Fruit fly (Drosophila melanogaster) whole organism, prepupa: ENCODE measurements around the gene siz.

Experiments
- CG10631 ChIP-seq: fragments of 200-800 bp; sonication (Bioruptor generic); optimal IDR thresholded peaks from 2 replicates; lab custom pipeline; 2016; ENCODE audit warnings: missing biosample characterization, missing genetic modification characterization
- CG10669 ChIP-seq: fragments of 200-800 bp; sonication (Bioruptor generic); optimal IDR thresholded peaks from 3 replicates; lab custom pipeline; 2018; ENCODE audit warnings: missing biosample characterization, mild to moderate bottlenecking, missing genetic modification characterization, moderate library complexity
- CG11294 ChIP-seq: fragments of 200-800 bp; sonication (Bioruptor generic); IDR thresholded peaks from 2 replicates; pipeline ENCODE4 v1.3.6; 2022; ENCODE audit warnings: missing biosample characterization, missing genetic modification characterization
- CG11762 ChIP-seq: fragments of 200-800 bp; sonication (Bioruptor generic); optimal IDR thresholded peaks from 3 replicates; lab custom pipeline; 2016; ENCODE audit warnings: missing biosample characterization, missing genetic modification characterization; ENCODE audit not compliant: insufficient read depth
- CG1621 ChIP-seq: fragments of 200-800 bp; sonication (Bioruptor generic); optimal IDR thresholded peaks from 3 replicates; lab custom pipeline; 2018; ENCODE audit warnings: missing biosample characterization, mild to moderate bottlenecking, missing genetic modification characterization
- CG16779 ChIP-seq: fragments of 200-800 bp; sonication (Bioruptor generic); optimal IDR thresholded peaks from 3 replicates; lab custom pipeline; 2017; ENCODE audit warnings: missing biosample characterization, mild to moderate bottlenecking, missing genetic modification characterization
- CG3032 ChIP-seq: fragments of 200-800 bp; optimal IDR thresholded peaks from 2 replicates; lab custom pipeline; 2019; ENCODE audit warnings: missing biosample characterization, mild to moderate bottlenecking, missing genetic modification characterization, moderate library complexity
- CG3919 ChIP-seq: fragments of 200-800 bp; sonication (Bioruptor generic); optimal IDR thresholded peaks from 3 replicates; lab custom pipeline; 2016; ENCODE audit warnings: missing biosample characterization, missing genetic modification characterization
- CG6163 ChIP-seq: fragments of 200-800 bp; sonication (Bioruptor generic); IDR thresholded peaks from 3 replicates; pipeline ENCODE4 v1.3.6; 2022; ENCODE audit warnings: missing biosample characterization, missing genetic modification characterization
- CG6276 ChIP-seq: fragments of 200-800 bp; sonication (Bioruptor generic); optimal IDR thresholded peaks from 2 replicates; lab custom pipeline; 2017; ENCODE audit warnings: missing biosample characterization, mild to moderate bottlenecking, missing genetic modification characterization
- CG6808 ChIP-seq: fragments of 200-800 bp; sonication (Bioruptor generic); optimal IDR thresholded peaks from 3 replicates; lab custom pipeline; 2017; ENCODE audit warnings: missing biosample characterization, missing genetic modification characterization, mild to moderate bottlenecking, moderate library complexity, missing genetic modification reagents
- CG6854 ChIP-seq: fragments of 200-800 bp; sonication (Bioruptor generic); optimal IDR thresholded peaks from 2 replicates; lab custom pipeline; 2017; ENCODE audit warnings: missing biosample characterization, mild to moderate bottlenecking, missing genetic modification characterization
- CG8119 ChIP-seq: fragments of 200-800 bp; sonication (Bioruptor generic); IDR thresholded peaks from 3 replicates; pipeline ENCODE4 v1.3.6; 2022; ENCODE audit warnings: missing biosample characterization, missing genetic modification characterization
- CG8319 ChIP-seq: fragments of 200-800 bp; sonication (Bioruptor generic); optimal IDR thresholded peaks from 3 replicates; lab custom pipeline; 2016; ENCODE audit warnings: missing biosample characterization, missing genetic modification characterization
- CG8632 ChIP-seq: fragments of 200-800 bp; sonication (Bioruptor generic); optimal IDR thresholded peaks from 3 replicates; lab custom pipeline; 2016; ENCODE audit warnings: missing biosample characterization, missing genetic modification characterization
- CG9139 ChIP-seq: fragments of 200-800 bp; sonication (Bioruptor generic); optimal IDR thresholded peaks from 3 replicates; lab custom pipeline; 2017; ENCODE audit warnings: missing biosample characterization, mild to moderate bottlenecking, missing genetic modification characterization
- Eip75B ChIP-seq: fragments of 200-800 bp; sonication (Bioruptor generic); optimal IDR thresholded peaks from 3 replicates; lab custom pipeline; 2016; ENCODE audit warnings: missing biosample characterization, missing genetic modification characterization
- Eip78C ChIP-seq: fragments of 200-800 bp; sonication (Bioruptor generic); peaks from one replicate; lab custom pipeline; 2016; ENCODE audit warnings: missing biosample characterization, missing genetic modification characterization
- Eip93F ChIP-seq: fragments of 200-800 bp; sonication (Bioruptor generic); optimal IDR thresholded peaks from 2 replicates; lab custom pipeline; 2016; ENCODE audit warnings: missing biosample characterization, mild to moderate bottlenecking, missing genetic modification characterization
- Ets96B ChIP-seq: fragments of 200-800 bp; optimal IDR thresholded peaks from 2 replicates; lab custom pipeline; 2019; ENCODE audit warnings: missing biosample characterization, mild to moderate bottlenecking, missing genetic modification characterization, moderate library complexity
- Gug ChIP-seq: fragments of 200-800 bp; sonication (Bioruptor generic); IDR thresholded peaks from 2 replicates; pipeline ENCODE4 v1.3.6; 2022; ENCODE audit warnings: missing biosample characterization, missing genetic modification characterization
- Hr38 ChIP-seq: sonication (Bioruptor generic); optimal IDR thresholded peaks from 2 replicates; lab custom pipeline; 2016; ENCODE audit warnings: missing biosample characterization, missing genetic modification characterization
- Hr4 ChIP-seq: fragments of 200-800 bp; sonication (Bioruptor generic); optimal IDR thresholded peaks from 3 replicates; lab custom pipeline; 2016; ENCODE audit warnings: missing biosample characterization, missing genetic modification characterization
- Lpt ChIP-seq: fragments of 200-800 bp; sonication (Bioruptor generic); optimal IDR thresholded peaks from 3 replicates; lab custom pipeline; 2016; ENCODE audit warnings: missing biosample characterization, missing genetic modification characterization
- Met ChIP-seq: fragments of 200-800 bp; sonication (Bioruptor generic); optimal IDR thresholded peaks from 3 replicates; lab custom pipeline; 2016; ENCODE audit warnings: missing biosample characterization, missing genetic modification characterization
- OdsH ChIP-seq: fragments of 200-800 bp; sonication (Bioruptor generic); optimal IDR thresholded peaks from 3 replicates; lab custom pipeline; 2016; ENCODE audit warnings: missing biosample characterization, missing genetic modification characterization
- Smox ChIP-seq: fragments of 200-800 bp; sonication (Bioruptor generic); optimal IDR thresholded peaks from 3 replicates; lab custom pipeline; 2016; ENCODE audit warnings: missing biosample characterization, missing genetic modification characterization
- Sox102F ChIP-seq: fragments of 200-800 bp; sonication (Bioruptor generic); optimal IDR thresholded peaks from 2 replicates; lab custom pipeline; 2016; ENCODE audit warnings: missing biosample characterization, mild to moderate bottlenecking, missing genetic modification characterization
- Sox14 ChIP-seq: fragments of 200-800 bp; sonication (Bioruptor generic); optimal IDR thresholded peaks from 3 replicates; lab custom pipeline; 2016; ENCODE audit warnings: missing biosample characterization, missing genetic modification characterization
- achi ChIP-seq: fragments of 200-800 bp; sonication (Bioruptor generic); optimal IDR thresholded peaks from 3 replicates; lab custom pipeline; 2016; ENCODE audit warnings: missing biosample characterization, missing genetic modification characterization
- acj6 ChIP-seq: fragments of 200-800 bp; sonication (Bioruptor generic); optimal IDR thresholded peaks from 3 replicates; lab custom pipeline; 2016; ENCODE audit warnings: missing biosample characterization, missing genetic modification characterization
- cyc ChIP-seq: fragments of 200-800 bp; sonication (Bioruptor generic); optimal IDR thresholded peaks from 3 replicates; lab custom pipeline; 2016; ENCODE audit warnings: missing biosample characterization, missing genetic modification characterization
- dac ChIP-seq: fragments of 200-800 bp; sonication (Bioruptor generic); optimal IDR thresholded peaks from 2 replicates; lab custom pipeline; 2017; ENCODE audit warnings: missing biosample characterization, mild to moderate bottlenecking, missing genetic modification characterization
- dsx ChIP-seq: fragments of 200-800 bp; optimal IDR thresholded peaks from 3 replicates; lab custom pipeline; 2019; ENCODE audit warnings: missing biosample characterization, mild to moderate bottlenecking, missing genetic modification characterization, moderate library complexity; ENCODE audit not compliant: poor library complexity, severe bottlenecking
- eg ChIP-seq: fragments of 200-800 bp; sonication (Bioruptor generic); IDR thresholded peaks from 3 replicates; pipeline ENCODE4 v1.3.6; 2022; ENCODE audit warnings: missing biosample characterization, missing genetic modification characterization
- esn ChIP-seq: fragments of 200-800 bp; sonication (Bioruptor generic); optimal IDR thresholded peaks from 2 replicates; lab custom pipeline; 2016; ENCODE audit warnings: missing biosample characterization, mild to moderate bottlenecking, missing genetic modification characterization, moderate library complexity
- fd85E ChIP-seq: fragments of 200-800 bp; sonication (Bioruptor generic); optimal IDR thresholded peaks from 3 replicates; lab custom pipeline; 2016; ENCODE audit warnings: missing biosample characterization, missing genetic modification characterization
- fkh ChIP-seq: fragments of 200-800 bp; sonication (Bioruptor generic); optimal IDR thresholded peaks from 3 replicates; lab custom pipeline; 2017; ENCODE audit warnings: missing biosample characterization, mild to moderate bottlenecking, missing genetic modification characterization, moderate library complexity
- salr ChIP-seq, 2 experiments: fragments of 200-800 bp; sonication (Bioruptor generic); optimal IDR thresholded peaks; 3 replicates each; lab custom pipeline; 2016 to 2018; ENCODE audit warnings: missing biosample characterization in 2 of 2, missing genetic modification characterization in 2 of 2, mild to moderate bottlenecking in 1 of 2
- spab ChIP-seq: fragments of 200-800 bp; sonication (Bioruptor generic); optimal IDR thresholded peaks from 2 replicates; lab custom pipeline; 2017; ENCODE audit warnings: missing biosample characterization, mild to moderate bottlenecking, missing genetic modification characterization, missing genetic modification reagents
- ss ChIP-seq, 2 experiments: fragments of 200-800 bp; sonication (Bioruptor generic); optimal IDR thresholded peaks; 2 replicates in 1 of 2; 3 replicates in 1 of 2; lab custom pipeline; 2017 to 2018; ENCODE audit warnings: mild to moderate bottlenecking in 2 of 2, missing biosample characterization in 2 of 2, missing genetic modification characterization in 2 of 2, moderate library complexity in 1 of 2
- svp ChIP-seq: fragments of 200-800 bp; sonication (Bioruptor generic); peaks from one replicate; lab custom pipeline; 2016; ENCODE audit warnings: missing biosample characterization, missing genetic modification characterization
- topi ChIP-seq: fragments of 200-800 bp; sonication (Bioruptor generic); optimal IDR thresholded peaks from 3 replicates; lab custom pipeline; 2016; ENCODE audit warnings: missing biosample characterization, missing genetic modification characterization
- vri ChIP-seq: fragments of 200-800 bp; sonication (Bioruptor generic); optimal IDR thresholded peaks from 3 replicates; lab custom pipeline; 2016; ENCODE audit warnings: missing biosample characterization, mild to moderate bottlenecking, missing genetic modification characterization

siz gene

dm6 chr3L:21010846-21011607 lies 23.3 kb upstream of the siz start (continued):
- peak; percentile 37 for TF ChIP-seq Lpt (GFP tag; lab: Kevin White, UChicago)
- no peak for TF ChIP-seq fd85E (GFP tag; lab: Kevin White, UChicago)
- TF ChIP-seq CG6854 (GFP tag; lab: Kevin White, UChicago), result no peak
- peak; percentile 75 for TF ChIP-seq Hr4
- TF ChIP-seq CG6808 (GFP tag; lab: Kevin White, UChicago), result no peak
- TF ChIP-seq Ets96B (tag; lab: Kevin White, UChicago), result peak; percentile 25
- TF ChIP-seq CG6163 (GFP tag; lab: Robert Waterston, UW), result peak; percentile 50; the same call in 2 of the 3 replicates
- peak; percentile 68 for TF ChIP-seq Met (GFP tag; lab: Kevin White, UChicago)
- peak; percentile 69 for TF ChIP-seq achi (GFP tag; lab: Kevin White, UChicago)
- peak; percentile 45 for TF ChIP-seq Sox102F (GFP tag; lab: Kevin White, UChicago)
- TF ChIP-seq CG8319 (GFP tag; lab: Kevin White, UChicago), result no peak
- TF ChIP-seq Gug (GFP tag; lab: Robert Waterston, UW), result no peak
- no peak for TF ChIP-seq Hr38
- TF ChIP-seq svp (GFP tag; lab: Kevin White, UChicago), result peak; percentile 67
- TF ChIP-seq acj6 (GFP tag; lab: Kevin White, UChicago), result peak; percentile 44
- no peak for TF ChIP-seq Eip75B
- peak; percentile 6 for TF ChIP-seq vri (GFP tag; lab: Kevin White, UChicago)
- no peak for TF ChIP-seq CG3032 (tag; lab: Kevin White, UChicago)
- TF ChIP-seq CG10631 (GFP tag; lab: Kevin White, UChicago), result peak; percentile 32
- peak; percentile 86 for TF ChIP-seq Eip78C (GFP tag; lab: Kevin White, UChicago)
- TF ChIP-seq CG11762 (GFP tag; lab: Kevin White, UChicago), result peak; percentile 21
- TF ChIP-seq dsx (GFP tag; lab: Kevin White, UChicago), result peak; percentile 13

dm6 chr3L:21011689-21012088 lies 22.6 kb upstream of the siz start:
- TF ChIP-seq CG16779 (tag; lab: Kevin White, UChicago) (no peak), topi (GFP tag; lab: Kevin White, UChicago) (no peak), CG8119 (GFP tag; lab: Robert Waterston, UW) (no peak), vri (GFP tag; lab: Kevin White, UChicago) (peak; percentile 23), Sox14 (GFP tag; lab: Kevin White, UChicago) (peak; percentile 9), Smox (GFP tag; lab: Kevin White, UChicago) (no peak), OdsH (GFP tag; lab: Kevin White, UChicago) (no peak), svp (GFP tag; lab: Kevin White, UChicago) (peak; percentile 64)

- no peak for TF ChIP-seq Hr38
- no peak for TF ChIP-seq Gug (GFP tag; lab: Robert Waterston, UW)
- TF ChIP-seq CG9139 (GFP tag; lab: Kevin White, UChicago), result peak; percentile 64
- no peak for TF ChIP-seq cyc
- no peak for TF ChIP-seq CG11762 (GFP tag; lab: Kevin White, UChicago)
- peak; percentile 63 to 69 for TF ChIP-seq ss (GFP tag; optimal IDR thresholded peaks at IDR 0.05; lab: Kevin White, UChicago)
- TF ChIP-seq eg (GFP tag; lab: Robert Waterston, UW), result peak; percentile 35; the same call in 1 of the 3 replicates
- peak; percentile 20 for TF ChIP-seq CG6276 (GFP tag; lab: Kevin White, UChicago)
- TF ChIP-seq CG6854 (GFP tag; lab: Kevin White, UChicago), result peak; percentile 67
- TF ChIP-seq Eip93F, result peak; percentile 12
- no peak for TF ChIP-seq fkh (GFP tag; lab: Kevin White, UChicago)
- no peak for TF ChIP-seq topi (GFP tag; lab: Kevin White, UChicago)
- TF ChIP-seq CG6808 (GFP tag; lab: Kevin White, UChicago), result peak; percentile 65
- TF ChIP-seq CG3919, result peak; percentile 25
- no peak for TF ChIP-seq CG10669 (GFP tag; lab: Kevin White, UChicago)
- no peak for TF ChIP-seq dac (GFP tag; lab: Kevin White, UChicago)
- TF ChIP-seq CG8119 (GFP tag; lab: Robert Waterston, UW), result peak; percentile 38; the same call in 1 of the 3 replicates
- peak; percentile 17 for TF ChIP-seq spab
- TF ChIP-seq CG8319 (GFP tag; lab: Kevin White, UChicago), result peak; percentile 5
- peak in 1 of 2 experiments; percentile 30 for TF ChIP-seq salr (GFP tag; optimal IDR thresholded peaks at IDR 0.05; lab: Kevin White, UChicago)
- peak; percentile 37 for TF ChIP-seq Sox102F (GFP tag; lab: Kevin White, UChicago)
- TF ChIP-seq Ets96B (tag; lab: Kevin White, UChicago), result peak; percentile 38
- TF ChIP-seq dsx (GFP tag; lab: Kevin White, UChicago), result peak; percentile 70
- TF ChIP-seq CG6163 (GFP tag; lab: Robert Waterston, UW), result peak; percentile 78
- no peak for TF ChIP-seq CG11294 (GFP tag; lab: Robert Waterston, UW)
- no peak for TF ChIP-seq esn (GFP tag; lab: Kevin White, UChicago)
- TF ChIP-seq CG1621 (tag; lab: Kevin White, UChicago), result peak; percentile 38
- TF ChIP-seq Lpt (GFP tag; lab: Kevin White, UChicago), result no peak
- no peak for TF ChIP-seq CG8632 (GFP tag; lab: Kevin White, UChicago)
Measured at dm6 chr3L:21013465-21013864, 20.9 kb upstream of the siz start.
